Fruit fly (Drosophila melanogaster) whole organism, prepupa: ENCODE results near the gene CG9154.

Experiments used
- CG10631 ChIP-seq: fragments of 200-800 bp; sonication (Bioruptor generic); optimal IDR thresholded peaks from 2 replicates; lab custom pipeline; 2016; ENCODE audit warnings: missing biosample characterization, missing genetic modification characterization
- CG10669 ChIP-seq: fragments of 200-800 bp; sonication (Bioruptor generic); optimal IDR thresholded peaks from 3 replicates; lab custom pipeline; 2018; ENCODE audit warnings: missing biosample characterization, mild to moderate bottlenecking, missing genetic modification characterization, moderate library complexity
- CG11294 ChIP-seq: fragments of 200-800 bp; sonication (Bioruptor generic); IDR thresholded peaks from 2 replicates; pipeline ENCODE4 v1.3.6; 2022; ENCODE audit warnings: missing biosample characterization, missing genetic modification characterization
- CG11762 ChIP-seq: fragments of 200-800 bp; sonication (Bioruptor generic); optimal IDR thresholded peaks from 3 replicates; lab custom pipeline; 2016; ENCODE audit warnings: missing biosample characterization, missing genetic modification characterization; ENCODE audit not compliant: insufficient read depth
- CG11902 ChIP-seq: fragments of 200-800 bp; sonication (Bioruptor generic); optimal IDR thresholded peaks from 3 replicates; lab custom pipeline; 2016; ENCODE audit warnings: missing biosample characterization, missing genetic modification characterization
- CG15336 ChIP-seq: fragments of 200-800 bp; sonication (Bioruptor generic); IDR thresholded peaks from 2 replicates; pipeline ENCODE4 v1.3.6; 2022; ENCODE audit warnings: missing biosample characterization, missing genetic modification characterization
- CG1621 ChIP-seq: fragments of 200-800 bp; sonication (Bioruptor generic); optimal IDR thresholded peaks from 3 replicates; lab custom pipeline; 2018; ENCODE audit warnings: missing biosample characterization, mild to moderate bottlenecking, missing genetic modification characterization
- CG16779 ChIP-seq: fragments of 200-800 bp; sonication (Bioruptor generic); optimal IDR thresholded peaks from 3 replicates; lab custom pipeline; 2017; ENCODE audit warnings: missing biosample characterization, mild to moderate bottlenecking, missing genetic modification characterization
- CG31627 ChIP-seq: fragments of 200-800 bp; sonication (Bioruptor generic); optimal IDR thresholded peaks from 3 replicates; lab custom pipeline; 2016; ENCODE audit warnings: missing biosample characterization, missing genetic modification characterization
- CG32006 ChIP-seq: fragments of 200-800 bp; sonication (Bioruptor generic); optimal IDR thresholded peaks from 3 replicates; lab custom pipeline; 2017; ENCODE audit warnings: missing biosample characterization, mild to moderate bottlenecking, missing genetic modification characterization
- CG34406 ChIP-seq: fragments of 200-800 bp; sonication (Bioruptor generic); optimal IDR thresholded peaks from 3 replicates; lab custom pipeline; 2016; ENCODE audit warnings: missing biosample characterization, missing genetic modification characterization
- CG3919 ChIP-seq: fragments of 200-800 bp; sonication (Bioruptor generic); optimal IDR thresholded peaks from 3 replicates; lab custom pipeline; 2016; ENCODE audit warnings: missing biosample characterization, missing genetic modification characterization
- CG4318 ChIP-seq: fragments of 200-800 bp; sonication (Bioruptor generic); optimal IDR thresholded peaks from 3 replicates; lab custom pipeline; 2017; ENCODE audit warnings: missing biosample characterization, mild to moderate bottlenecking, missing genetic modification characterization
- CG6276 ChIP-seq: fragments of 200-800 bp; sonication (Bioruptor generic); optimal IDR thresholded peaks from 2 replicates; lab custom pipeline; 2017; ENCODE audit warnings: missing biosample characterization, mild to moderate bottlenecking, missing genetic modification characterization
- CG6792 ChIP-seq: fragments of 200-800 bp; sonication (Bioruptor generic); optimal IDR thresholded peaks from 3 replicates; lab custom pipeline; 2016; ENCODE audit warnings: missing biosample characterization, missing genetic modification characterization
- CG6808 ChIP-seq: fragments of 200-800 bp; sonication (Bioruptor generic); optimal IDR thresholded peaks from 3 replicates; lab custom pipeline; 2017; ENCODE audit warnings: missing biosample characterization, missing genetic modification characterization, mild to moderate bottlenecking, moderate library complexity, missing genetic modification reagents
- CG6854 ChIP-seq: fragments of 200-800 bp; sonication (Bioruptor generic); optimal IDR thresholded peaks from 2 replicates; lab custom pipeline; 2017; ENCODE audit warnings: missing biosample characterization, mild to moderate bottlenecking, missing genetic modification characterization
- CG8119 ChIP-seq: fragments of 200-800 bp; sonication (Bioruptor generic); IDR thresholded peaks from 3 replicates; pipeline ENCODE4 v1.3.6; 2022; ENCODE audit warnings: missing biosample characterization, missing genetic modification characterization
- CG8319 ChIP-seq: fragments of 200-800 bp; sonication (Bioruptor generic); optimal IDR thresholded peaks from 3 replicates; lab custom pipeline; 2016; ENCODE audit warnings: missing biosample characterization, missing genetic modification characterization
- CG8632 ChIP-seq: fragments of 200-800 bp; sonication (Bioruptor generic); optimal IDR thresholded peaks from 3 replicates; lab custom pipeline; 2016; ENCODE audit warnings: missing biosample characterization, missing genetic modification characterization
- CG9139 ChIP-seq: fragments of 200-800 bp; sonication (Bioruptor generic); optimal IDR thresholded peaks from 3 replicates; lab custom pipeline; 2017; ENCODE audit warnings: missing biosample characterization, mild to moderate bottlenecking, missing genetic modification characterization
- Eip93F ChIP-seq: fragments of 200-800 bp; sonication (Bioruptor generic); optimal IDR thresholded peaks from 2 replicates; lab custom pipeline; 2016; ENCODE audit warnings: missing biosample characterization, mild to moderate bottlenecking, missing genetic modification characterization
- Ets96B ChIP-seq: fragments of 200-800 bp; optimal IDR thresholded peaks from 2 replicates; lab custom pipeline; 2019; ENCODE audit warnings: missing biosample characterization, mild to moderate bottlenecking, missing genetic modification characterization, moderate library complexity
- Gug ChIP-seq: fragments of 200-800 bp; sonication (Bioruptor generic); IDR thresholded peaks from 2 replicates; pipeline ENCODE4 v1.3.6; 2022; ENCODE audit warnings: missing biosample characterization, missing genetic modification characterization
- Hr38 ChIP-seq: sonication (Bioruptor generic); optimal IDR thresholded peaks from 2 replicates; lab custom pipeline; 2016; ENCODE audit warnings: missing biosample characterization, missing genetic modification characterization
- Hr39 ChIP-seq: fragments of 200-800 bp; sonication (Bioruptor generic); optimal IDR thresholded peaks from 2 replicates; lab custom pipeline; 2016; ENCODE audit warnings: missing biosample characterization, missing genetic modification characterization
- Lpt ChIP-seq: fragments of 200-800 bp; sonication (Bioruptor generic); optimal IDR thresholded peaks from 3 replicates; lab custom pipeline; 2016; ENCODE audit warnings: missing biosample characterization, missing genetic modification characterization
- Met ChIP-seq: fragments of 200-800 bp; sonication (Bioruptor generic); optimal IDR thresholded peaks from 3 replicates; lab custom pipeline; 2016; ENCODE audit warnings: missing biosample characterization, missing genetic modification characterization
- OdsH ChIP-seq: fragments of 200-800 bp; sonication (Bioruptor generic); optimal IDR thresholded peaks from 3 replicates; lab custom pipeline; 2016; ENCODE audit warnings: missing biosample characterization, missing genetic modification characterization
- Smox ChIP-seq: fragments of 200-800 bp; sonication (Bioruptor generic); optimal IDR thresholded peaks from 3 replicates; lab custom pipeline; 2016; ENCODE audit warnings: missing biosample characterization, missing genetic modification characterization
- Sox14 ChIP-seq: fragments of 200-800 bp; sonication (Bioruptor generic); optimal IDR thresholded peaks from 3 replicates; lab custom pipeline; 2016; ENCODE audit warnings: missing biosample characterization, missing genetic modification characterization
- Sox15 ChIP-seq: fragments of 200-800 bp; sonication (Bioruptor generic); optimal IDR thresholded peaks from 3 replicates; lab custom pipeline; 2016; ENCODE audit warnings: missing biosample characterization, missing genetic modification characterization
- achi ChIP-seq: fragments of 200-800 bp; sonication (Bioruptor generic); optimal IDR thresholded peaks from 3 replicates; lab custom pipeline; 2016; ENCODE audit warnings: missing biosample characterization, missing genetic modification characterization
- acj6 ChIP-seq: fragments of 200-800 bp; sonication (Bioruptor generic); optimal IDR thresholded peaks from 3 replicates; lab custom pipeline; 2016; ENCODE audit warnings: missing biosample characterization, missing genetic modification characterization
- cyc ChIP-seq: fragments of 200-800 bp; sonication (Bioruptor generic); optimal IDR thresholded peaks from 3 replicates; lab custom pipeline; 2016; ENCODE audit warnings: missing biosample characterization, missing genetic modification characterization
- dac ChIP-seq: fragments of 200-800 bp; sonication (Bioruptor generic); optimal IDR thresholded peaks from 2 replicates; lab custom pipeline; 2017; ENCODE audit warnings: missing biosample characterization, mild to moderate bottlenecking, missing genetic modification characterization
- dsx ChIP-seq: fragments of 200-800 bp; optimal IDR thresholded peaks from 3 replicates; lab custom pipeline; 2019; ENCODE audit warnings: missing biosample characterization, mild to moderate bottlenecking, missing genetic modification characterization, moderate library complexity; ENCODE audit not compliant: poor library complexity, severe bottlenecking
- eg ChIP-seq: fragments of 200-800 bp; sonication (Bioruptor generic); IDR thresholded peaks from 3 replicates; pipeline ENCODE4 v1.3.6; 2022; ENCODE audit warnings: missing biosample characterization, missing genetic modification characterization
- esn ChIP-seq: fragments of 200-800 bp; sonication (Bioruptor generic); optimal IDR thresholded peaks from 2 replicates; lab custom pipeline; 2016; ENCODE audit warnings: missing biosample characterization, mild to moderate bottlenecking, missing genetic modification characterization, moderate library complexity
- fd85E ChIP-seq: fragments of 200-800 bp; sonication (Bioruptor generic); optimal IDR thresholded peaks from 3 replicates; lab custom pipeline; 2016; ENCODE audit warnings: missing biosample characterization, missing genetic modification characterization
- fkh ChIP-seq: fragments of 200-800 bp; sonication (Bioruptor generic); optimal IDR thresholded peaks from 3 replicates; lab custom pipeline; 2017; ENCODE audit warnings: missing biosample characterization, mild to moderate bottlenecking, missing genetic modification characterization, moderate library complexity
- lz ChIP-seq: fragments of 200-800 bp; sonication (Bioruptor generic); optimal IDR thresholded peaks from 3 replicates; lab custom pipeline; 2016; ENCODE audit warnings: missing biosample characterization, missing genetic modification characterization
- salr ChIP-seq, 2 experiments: fragments of 200-800 bp; sonication (Bioruptor generic); optimal IDR thresholded peaks; 3 replicates each; lab custom pipeline; 2016 to 2018; ENCODE audit warnings: missing biosample characterization in 2 of 2, missing genetic modification characterization in 2 of 2, mild to moderate bottlenecking in 1 of 2
- svp ChIP-seq: fragments of 200-800 bp; sonication (Bioruptor generic); peaks from one replicate; lab custom pipeline; 2016; ENCODE audit warnings: missing biosample characterization, missing genetic modification characterization
- topi ChIP-seq: fragments of 200-800 bp; sonication (Bioruptor generic); optimal IDR thresholded peaks from 3 replicates; lab custom pipeline; 2016; ENCODE audit warnings: missing biosample characterization, missing genetic modification characterization
- vri ChIP-seq: fragments of 200-800 bp; sonication (Bioruptor generic); optimal IDR thresholded peaks from 3 replicates; lab custom pipeline; 2016; ENCODE audit warnings: missing biosample characterization, mild to moderate bottlenecking, missing genetic modification characterization

The CG9154 gene

DNA sequence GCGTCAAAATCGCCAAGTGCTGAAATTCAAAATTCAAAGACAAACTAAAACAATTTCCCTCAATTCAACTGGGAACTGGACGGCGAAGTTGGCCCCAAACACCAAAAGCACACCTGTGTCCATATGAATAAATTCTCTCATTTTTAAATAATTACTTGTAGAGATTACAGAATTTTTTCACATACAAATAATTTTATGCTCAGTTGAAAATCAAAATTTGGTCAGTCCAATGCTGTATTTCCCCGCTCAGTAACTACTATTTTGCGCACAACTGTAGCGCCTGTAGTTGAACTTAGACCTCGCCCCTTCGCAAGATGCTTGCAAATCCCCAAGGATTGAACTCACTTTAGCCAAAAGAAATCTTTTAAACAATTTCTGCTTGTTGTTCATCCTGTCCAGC lies 41.8 kb downstream of the CG9154 start (continued):
- TF ChIP-seq Smox = no peak
- peak; percentile 1 for TF ChIP-seq esn (GFP tag; lab: Kevin White, UChicago)
- no peak for TF ChIP-seq Sox14
- TF ChIP-seq dac (GFP tag; lab: Kevin White, UChicago) = no peak
- TF ChIP-seq CG6854 = no peak
- TF ChIP-seq Met (GFP tag; lab: Kevin White, UChicago) = no peak
- peak; percentile 7 for TF ChIP-seq CG31627 (GFP tag; lab: Kevin White, UChicago)
- TF ChIP-seq Hr39 (GFP tag; lab: Kevin White, UChicago) = peak; percentile 15
- no peak for TF ChIP-seq CG9139 (GFP tag; lab: Kevin White, UChicago)
- TF ChIP-seq Gug = no peak
- TF ChIP-seq CG11294 (GFP tag; lab: Robert Waterston, UW) = no peak
- no peak for TF ChIP-seq topi (GFP tag; lab: Kevin White, UChicago)

DNA sequence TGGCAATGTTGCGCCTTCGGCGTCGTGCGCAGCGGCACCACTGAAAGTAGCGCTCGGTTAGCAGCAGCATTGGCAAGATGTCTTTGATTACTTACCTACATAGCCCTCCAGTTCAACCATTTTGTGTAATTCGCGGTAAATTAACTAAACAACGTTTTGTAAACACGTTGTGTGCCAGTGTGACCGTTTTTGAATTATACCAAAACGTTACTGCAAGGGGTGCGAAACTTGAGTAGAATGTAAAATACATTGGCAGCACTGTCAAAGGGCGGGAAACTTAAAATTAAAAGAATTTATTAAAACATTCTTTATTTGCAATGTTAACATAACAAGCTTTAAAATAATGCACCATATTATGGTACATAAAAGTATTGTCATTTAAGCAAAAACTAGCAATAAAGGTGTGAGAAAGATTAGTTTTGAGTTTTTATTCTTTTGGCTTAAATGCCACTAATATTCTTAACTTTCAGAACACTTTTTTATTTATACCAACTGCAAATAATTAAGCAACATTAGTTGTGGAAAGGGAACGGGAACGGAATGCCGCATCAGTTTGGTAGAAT lies 46.1 kb downstream of the CG9154 start, which contains the start of gene CG9107:
TSS of gene CG9107 (minus strand) at position 195 of the 563 bp plus-strand sequence.
- TF ChIP-seq CG15336 (no peak), fkh (GFP tag; lab: Kevin White, UChicago) (peak; percentile 78), CG6808 (GFP tag; lab: Kevin White, UChicago) (peak; percentile 100)

DNA sequence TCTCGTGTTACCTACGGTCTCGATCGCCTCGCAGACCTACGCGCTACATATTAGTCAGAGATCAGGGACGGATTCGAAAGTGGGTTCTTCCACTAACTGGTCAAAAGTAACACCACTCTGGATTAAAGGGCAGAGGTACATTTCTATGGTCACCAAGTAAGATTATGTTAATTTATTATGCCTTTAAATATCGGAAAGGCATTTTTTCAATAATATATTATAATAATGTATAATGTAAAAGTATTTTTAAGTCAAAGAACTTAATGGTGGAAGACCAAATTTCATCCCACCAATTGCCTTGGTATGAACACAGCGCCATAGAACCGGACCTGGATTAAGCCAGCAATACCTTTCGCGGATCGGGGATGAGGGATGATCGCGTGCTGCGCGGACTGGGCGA lies 47.7 kb downstream of the CG9154 start:
- TF ChIP-seq OdsH (GFP tag; lab: Kevin White, UChicago) = peak; percentile 22
- peak; percentile 82 for TF ChIP-seq CG3919 (GFP tag; lab: Kevin White, UChicago)
- no peak for TF ChIP-seq vri (GFP tag; lab: Kevin White, UChicago)
- peak; percentile 58 for TF ChIP-seq Sox15
- TF ChIP-seq CG11762 = peak; percentile 33
- peak; percentile 46 for TF ChIP-seq Sox14
- TF ChIP-seq dsx (GFP tag; lab: Kevin White, UChicago) = peak; percentile 89
- peak; percentile 73 for TF ChIP-seq CG10669
- TF ChIP-seq CG8119 (GFP tag; lab: Robert Waterston, UW) = no peak
- peak; percentile 33 for TF ChIP-seq esn (GFP tag; lab: Kevin White, UChicago)
- TF ChIP-seq Eip93F (GFP tag; lab: Kevin White, UChicago) = peak; percentile 15
- no peak for TF ChIP-seq CG4318 (GFP tag; lab: Kevin White, UChicago)
- TF ChIP-seq CG8319 (GFP tag; lab: Kevin White, UChicago) = peak; percentile 55
- TF ChIP-seq CG34406 (GFP tag; lab: Kevin White, UChicago) = peak; percentile 61
- peak; percentile 54 for TF ChIP-seq CG6792 (GFP tag; lab: Kevin White, UChicago)
- peak; percentile 27 for TF ChIP-seq Hr39 (GFP tag; lab: Kevin White, UChicago)
- TF ChIP-seq salr (GFP tag; optimal IDR thresholded peaks at IDR 0.05; lab: Kevin White, UChicago) = peak; percentile 9 to 27
- no peak for TF ChIP-seq CG11294 (GFP tag; lab: Robert Waterston, UW)
- peak; percentile 64 for TF ChIP-seq cyc
- peak; percentile 78 for TF ChIP-seq CG11902 (GFP tag; lab: Kevin White, UChicago)
- TF ChIP-seq fkh (GFP tag; lab: Kevin White, UChicago) = no peak
- peak; percentile 64 for TF ChIP-seq CG10631 (GFP tag; lab: Kevin White, UChicago)
- peak; percentile 51 for TF ChIP-seq CG8632 (GFP tag; lab: Kevin White, UChicago)
- peak; percentile 27 for TF ChIP-seq CG16779
- TF ChIP-seq achi (GFP tag; lab: Kevin White, UChicago) = peak; percentile 75
- peak; percentile 60 for TF ChIP-seq topi (GFP tag; lab: Kevin White, UChicago)
- TF ChIP-seq CG32006 (GFP tag; lab: Kevin White, UChicago) = peak; percentile 63
- peak; percentile 56 for TF ChIP-seq lz (GFP tag; lab: Kevin White, UChicago)
- TF ChIP-seq CG6276 = peak; percentile 37
- TF ChIP-seq Hr38 = no peak
- TF ChIP-seq Smox = peak; percentile 21
- TF ChIP-seq Lpt = peak; percentile 38
- no peak for TF ChIP-seq dac (GFP tag; lab: Kevin White, UChicago)
- no peak for TF ChIP-seq CG15336
- TF ChIP-seq CG9139 (GFP tag; lab: Kevin White, UChicago) = peak; percentile 71
- peak; percentile 86 for TF ChIP-seq svp (GFP tag; lab: Kevin White, UChicago)
- TF ChIP-seq CG6808 (GFP tag; lab: Kevin White, UChicago) = peak; percentile 73
- peak; percentile 16 for TF ChIP-seq CG1621 (tag; lab: Kevin White, UChicago)
- TF ChIP-seq Ets96B (tag; lab: Kevin White, UChicago) = peak; percentile 80
- 0 out of 3 replicates have a peak, but pooled peaks have one; percentile 28 for TF ChIP-seq eg (GFP tag; lab: Robert Waterston, UW)
- peak; percentile 79 for TF ChIP-seq acj6
- TF ChIP-seq fd85E (GFP tag; lab: Kevin White, UChicago) = no peak
